Fruit fly (Drosophila melanogaster): ENCODE measurements around the gene Trpgamma.

Trpgamma gene

DNA sequence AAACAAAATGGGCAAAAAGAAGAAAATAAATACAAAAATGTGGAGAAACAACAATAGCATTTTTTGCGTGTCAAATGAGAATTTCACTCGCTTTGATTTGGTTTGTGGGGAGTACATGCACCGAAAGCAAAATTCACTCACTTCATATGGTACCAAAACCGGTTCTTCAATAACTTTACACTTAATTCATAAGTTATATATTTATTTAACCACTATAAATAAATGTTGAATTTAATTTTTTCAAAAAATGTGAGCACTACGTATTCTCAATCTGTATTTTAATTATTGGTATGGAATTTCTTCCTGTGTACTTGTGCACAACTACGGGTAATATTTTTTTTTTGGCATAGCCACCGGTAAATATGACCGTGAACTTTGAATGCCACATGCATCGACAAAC lies 47.3 kb downstream of the Trpgamma start:
- TF ChIP-seq kay (GFP tag; ENCODE audit: borderline replicate concordance) (peak; percentile 83), CG33017 (tag; optimal IDR thresholded peaks at IDR 0.05) (peak; percentile 49), CG7045 (GFP tag; optimal IDR thresholded peaks at IDR 0.05) (no peak)

DNA sequence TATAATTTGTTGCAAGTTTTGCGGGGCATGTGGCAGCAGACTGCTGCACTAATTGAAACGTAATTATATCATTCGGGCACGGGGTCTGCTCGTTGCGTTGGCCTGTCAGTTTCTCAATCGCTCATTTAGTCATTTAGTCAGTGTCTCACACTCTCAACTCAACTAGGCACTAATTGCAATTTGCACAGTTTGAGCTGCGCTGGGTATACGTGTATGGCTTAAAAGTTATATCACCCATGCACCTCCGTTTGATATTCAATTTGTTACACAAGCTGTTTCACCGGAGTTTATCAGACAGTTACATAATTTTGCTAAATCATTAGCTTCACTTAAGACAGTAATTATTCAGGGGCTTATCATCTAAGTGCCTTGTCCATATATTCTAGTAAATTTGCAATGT lies 48.6 kb downstream of the Trpgamma start:
- TF ChIP-seq kay (GFP tag; ENCODE audit: borderline replicate concordance) (no peak), CG14711 (tag; optimal IDR thresholded peaks at IDR 0.05) (no peak), bab1 (GFP tag; optimal IDR thresholded peaks at IDR 0.05) (no peak), cnc (optimal IDR thresholded peaks at IDR 0.05) (no peak), pad (GFP tag; optimal IDR thresholded peaks at IDR 0.05) (no peak), Hr96 (GFP tag; optimal IDR thresholded peaks at IDR 0.05) (no peak), ovo (GFP tag; optimal IDR thresholded peaks at IDR 0.05) (no peak)

DNA sequence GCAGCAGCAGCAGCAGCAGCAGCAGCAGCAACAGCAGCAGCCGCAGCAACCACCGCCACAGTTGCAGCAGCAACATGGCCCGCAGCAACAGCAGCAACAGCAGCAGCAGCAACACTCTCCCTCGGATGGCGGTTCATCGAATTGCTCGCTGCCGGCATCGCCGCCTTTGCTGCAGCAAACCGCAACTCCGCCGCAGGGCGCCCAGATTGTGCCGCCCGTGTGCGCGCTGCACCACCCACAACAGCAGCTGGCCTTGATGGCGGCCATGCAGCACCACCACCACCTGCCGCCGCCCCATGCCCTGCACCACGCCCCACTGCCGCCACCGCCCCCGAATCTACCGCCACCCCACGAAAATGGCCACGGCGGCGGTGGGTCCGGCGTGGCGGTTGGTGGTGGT lies 54.3 kb downstream of the Trpgamma start:
- TF ChIP-seq Clk (GFP tag; optimal IDR thresholded peaks at IDR 0.05) = no peak
- TF ChIP-seq Crg-1 (GFP tag; optimal IDR thresholded peaks at IDR 0.05) = no peak
- TF ChIP-seq CG12768 (GFP tag; optimal IDR thresholded peaks at IDR 0.05) = no peak
- no peak for TF ChIP-seq Mnt (GFP tag; optimal IDR thresholded peaks at IDR 0.05)
- TF ChIP-seq CG14711 (tag; optimal IDR thresholded peaks at IDR 0.05) = no peak
- no peak for TF ChIP-seq tj (GFP tag; optimal IDR thresholded peaks at IDR 0.05)
- TF ChIP-seq cnc (optimal IDR thresholded peaks at IDR 0.05) = no peak
- no peak for TF ChIP-seq CG5204 (GFP tag; optimal IDR thresholded peaks at IDR 0.05)
- no peak for TF ChIP-seq CG7101 (tag; optimal IDR thresholded peaks at IDR 0.05)
- TF ChIP-seq pad (GFP tag; optimal IDR thresholded peaks at IDR 0.05) = no peak
- no peak for TF ChIP-seq ovo (GFP tag; optimal IDR thresholded peaks at IDR 0.05)
- no peak for TF ChIP-seq toe (GFP tag; optimal IDR thresholded peaks at IDR 0.05)
- no peak for TF ChIP-seq CG11617 (GFP tag; optimal IDR thresholded peaks at IDR 0.05)
- TF ChIP-seq cic (GFP tag; optimal IDR thresholded peaks at IDR 0.05) = no peak
- no peak for TF ChIP-seq CG7045 (GFP tag; optimal IDR thresholded peaks at IDR 0.05)
- TF ChIP-seq Hr96 (GFP tag; optimal IDR thresholded peaks at IDR 0.05) = no peak

DNA sequence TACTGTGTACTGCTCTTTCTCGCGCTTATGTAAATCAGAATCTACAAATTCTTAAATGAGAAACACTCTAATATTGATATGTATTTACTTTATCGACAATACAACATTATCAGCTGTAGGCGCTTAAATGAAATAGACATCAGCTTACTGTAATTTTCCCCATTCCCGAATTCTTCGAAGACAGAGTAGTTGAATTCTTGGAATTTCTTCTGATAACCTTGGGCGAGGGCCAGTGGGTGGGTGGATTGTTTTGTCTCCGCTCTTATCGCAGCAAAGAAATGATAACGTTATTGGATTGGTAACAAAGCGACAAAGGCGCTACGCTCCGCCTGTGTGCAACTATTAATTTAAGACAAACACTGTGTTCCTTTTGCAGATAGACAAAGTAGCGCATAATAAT lies 55.0 kb downstream of the Trpgamma start:
- TF ChIP-seq tj (GFP tag; optimal IDR thresholded peaks at IDR 0.05) (no peak), Hr96 (GFP tag; optimal IDR thresholded peaks at IDR 0.05) (no peak), CG1620 (GFP tag; optimal IDR thresholded peaks at IDR 0.05) (no peak), Clk (GFP tag; optimal IDR thresholded peaks at IDR 0.05) (no peak)

DNA sequence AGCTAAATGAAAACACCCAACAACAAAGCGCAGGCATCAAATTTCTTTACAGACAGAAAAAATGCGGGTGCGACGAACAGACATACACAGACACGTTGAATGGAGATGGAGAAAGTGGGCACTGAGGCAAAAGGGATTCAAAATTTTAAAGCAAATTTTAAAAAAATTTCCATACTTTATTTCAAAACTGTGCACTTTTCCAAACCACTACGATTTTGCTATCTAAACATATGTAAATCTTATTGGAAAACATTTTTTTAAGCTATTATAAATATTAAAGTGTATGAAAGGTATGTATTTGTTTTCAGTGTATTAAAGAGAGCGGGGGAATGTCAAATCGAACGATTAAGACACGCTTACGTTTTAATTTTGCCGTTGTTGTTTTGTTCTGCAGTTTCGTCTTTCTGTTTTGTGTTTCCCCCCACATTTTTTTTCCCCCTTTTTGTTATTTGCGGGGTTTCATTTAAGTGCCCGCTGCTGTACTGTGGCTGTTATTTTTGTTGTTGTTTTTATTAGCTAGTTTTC lies 56.1 kb downstream of the Trpgamma start:
- no peak for TF ChIP-seq kay (GFP tag; ENCODE audit: borderline replicate concordance)
- peak; percentile 94 for TF ChIP-seq tj (GFP tag; optimal IDR thresholded peaks at IDR 0.05)
- peak; percentile 23 for TF ChIP-seq Hr96 (GFP tag; optimal IDR thresholded peaks at IDR 0.05)
- TF ChIP-seq CG7045 (GFP tag; optimal IDR thresholded peaks at IDR 0.05) = peak; percentile 39
- TF ChIP-seq CG1620 (GFP tag; optimal IDR thresholded peaks at IDR 0.05) = peak; percentile 42
- peak; percentile 95 for TF ChIP-seq bab1 (GFP tag; optimal IDR thresholded peaks at IDR 0.05)
- peak; percentile 83 for TF ChIP-seq CG14711 (tag; optimal IDR thresholded peaks at IDR 0.05)
- peak; percentile 9 for TF ChIP-seq CG12768 (GFP tag; optimal IDR thresholded peaks at IDR 0.05)
- TF ChIP-seq Clk (GFP tag; optimal IDR thresholded peaks at IDR 0.05) = no peak
- peak; percentile 78 for TF ChIP-seq pad (GFP tag; optimal IDR thresholded peaks at IDR 0.05)
- TF ChIP-seq Mnt (GFP tag; optimal IDR thresholded peaks at IDR 0.05) = no peak
- TF ChIP-seq cnc (optimal IDR thresholded peaks at IDR 0.05) = no peak
- peak; percentile 53 for TF ChIP-seq CG7101 (tag; optimal IDR thresholded peaks at IDR 0.05)
- TF ChIP-seq CG11617 (GFP tag; optimal IDR thresholded peaks at IDR 0.05) = peak; percentile 68
- no peak for TF ChIP-seq toe (GFP tag; optimal IDR thresholded peaks at IDR 0.05)

DNA sequence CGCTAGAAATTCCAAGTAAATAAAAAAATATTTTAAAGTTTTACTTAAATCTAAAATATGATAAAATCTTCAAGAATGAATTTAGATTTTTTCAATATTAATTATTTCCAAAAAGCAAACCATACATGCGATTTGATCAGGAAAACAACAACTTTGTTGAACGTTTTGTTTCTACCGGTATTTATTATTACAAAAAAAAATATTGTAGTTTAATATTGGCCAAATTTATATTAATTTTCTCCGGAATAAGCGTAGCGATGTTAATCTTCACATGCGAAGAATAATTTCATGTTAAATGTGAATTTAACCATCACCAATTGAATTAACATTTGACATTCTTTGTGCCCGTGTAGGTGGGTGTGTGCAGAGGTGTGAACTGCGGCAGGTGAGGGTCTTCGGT lies 57.6 kb downstream of the Trpgamma start:
- no peak for TF ChIP-seq cic (GFP tag; optimal IDR thresholded peaks at IDR 0.05)
- TF ChIP-seq Crg-1 (GFP tag; optimal IDR thresholded peaks at IDR 0.05) = no peak
- TF ChIP-seq Clk (GFP tag; optimal IDR thresholded peaks at IDR 0.05) = no peak
- TF ChIP-seq toe (GFP tag; optimal IDR thresholded peaks at IDR 0.05) = no peak
- no peak for TF ChIP-seq CG14711 (tag; optimal IDR thresholded peaks at IDR 0.05)
- no peak for TF ChIP-seq ovo (GFP tag; optimal IDR thresholded peaks at IDR 0.05)
- TF ChIP-seq CG11617 (GFP tag; optimal IDR thresholded peaks at IDR 0.05) = no peak
- TF ChIP-seq CG33017 (tag; optimal IDR thresholded peaks at IDR 0.05) = no peak
- no peak for TF ChIP-seq CG1620 (GFP tag; optimal IDR thresholded peaks at IDR 0.05)
- TF ChIP-seq CG5204 (GFP tag; optimal IDR thresholded peaks at IDR 0.05) = no peak
- no peak for TF ChIP-seq CG7101 (tag; optimal IDR thresholded peaks at IDR 0.05)
- TF ChIP-seq CG7045 (GFP tag; optimal IDR thresholded peaks at IDR 0.05) = no peak
- no peak for TF ChIP-seq cnc (optimal IDR thresholded peaks at IDR 0.05)

DNA sequence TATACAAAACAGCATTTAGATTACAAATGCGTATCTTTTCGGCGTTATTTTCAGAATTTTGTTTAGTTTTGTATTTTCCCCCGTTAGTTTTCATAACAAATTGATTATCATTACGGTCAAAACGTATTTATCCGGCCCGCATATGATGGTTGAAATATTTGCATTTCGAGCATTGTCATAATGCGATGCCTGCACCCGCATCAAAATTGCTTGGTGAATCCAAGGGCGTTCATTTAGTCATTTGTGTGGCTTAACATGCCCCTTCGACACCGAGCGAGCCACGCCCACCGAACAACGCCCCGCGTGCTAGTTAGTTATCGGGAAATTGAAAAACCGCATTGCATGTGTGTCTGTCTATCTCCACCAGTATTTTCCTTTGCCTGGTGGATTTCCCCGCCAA lies 60.2 kb downstream of the Trpgamma start:
- TF ChIP-seq kay (GFP tag; ENCODE audit: borderline replicate concordance) (no peak), tj (GFP tag; optimal IDR thresholded peaks at IDR 0.05) (no peak), cic (GFP tag; optimal IDR thresholded peaks at IDR 0.05) (no peak), CG12768 (GFP tag; optimal IDR thresholded peaks at IDR 0.05) (no peak), Crg-1 (GFP tag; optimal IDR thresholded peaks at IDR 0.05) (no peak), pad (GFP tag; optimal IDR thresholded peaks at IDR 0.05) (no peak), CG7045 (GFP tag; optimal IDR thresholded peaks at IDR 0.05) (no peak), cnc (optimal IDR thresholded peaks at IDR 0.05) (no peak), CG11617 (GFP tag; optimal IDR thresholded peaks at IDR 0.05) (no peak), Mnt (GFP tag; optimal IDR thresholded peaks at IDR 0.05) (no peak), CG7101 (tag; optimal IDR thresholded peaks at IDR 0.05) (no peak), bab1 (GFP tag; optimal IDR thresholded peaks at IDR 0.05) (no peak), CG1620 (GFP tag; optimal IDR thresholded peaks at IDR 0.05) (no peak), CG5204 (GFP tag; optimal IDR thresholded peaks at IDR 0.05) (no peak), Clk (GFP tag; optimal IDR thresholded peaks at IDR 0.05) (no peak), toe (GFP tag; optimal IDR thresholded peaks at IDR 0.05) (no peak), Hr96 (GFP tag; optimal IDR thresholded peaks at IDR 0.05) (no peak)
